Fruit fly (Drosophila melanogaster) whole organism, embryonic: Measurements from ENCODE around the gene Syt12.
A peak's percentile ranks its signal among the peaks of the same experiment; 100 is the strongest.

Experiments used
- CG10366 ChIP-seq: fragments of 200-800 bp; sonication (Bioruptor generic); IDR thresholded peaks from 2 replicates; pipeline ENCODE4 v1.3.6; 2022; ENCODE audit warnings: missing biosample characterization, missing genetic modification characterization
- CG10462 ChIP-seq: fragments of 200-800 bp; sonication (Bioruptor generic); optimal IDR thresholded peaks from 2 replicates; lab custom pipeline; 2016; ENCODE audit warnings: missing biosample characterization, missing genetic modification characterization
- CG12299 ChIP-seq: fragments of 200-800 bp; sonication (Bioruptor generic); optimal IDR thresholded peaks from 2 replicates; lab custom pipeline; 2018; ENCODE audit warnings: missing biosample characterization, mild to moderate bottlenecking, missing genetic modification characterization
- CG12391 ChIP-seq: fragments of 200-800 bp; sonication (Bioruptor generic); optimal IDR thresholded peaks from 3 replicates; lab custom pipeline; 2018; ENCODE audit warnings: missing biosample characterization, mild to moderate bottlenecking, missing genetic modification characterization, moderate library complexity
- CG14965 ChIP-seq: fragments of 200-800 bp; sonication (Bioruptor generic); optimal IDR thresholded peaks from 2 replicates; lab custom pipeline; 2016; ENCODE audit warnings: missing biosample characterization, missing genetic modification characterization, borderline replicate concordance
- CG15011 ChIP-seq: fragments of 200-800 bp; sonication (Bioruptor generic); optimal IDR thresholded peaks from 3 replicates; lab custom pipeline; 2018; ENCODE audit warnings: missing biosample characterization, mild to moderate bottlenecking, missing genetic modification characterization
- CG17385 ChIP-seq: fragments of 200-800 bp; sonication (Bioruptor generic); optimal IDR thresholded peaks from 3 replicates; lab custom pipeline; 2018; ENCODE audit warnings: missing biosample characterization, mild to moderate bottlenecking, missing genetic modification characterization
- CG17912 ChIP-seq: fragments of 200-800 bp; sonication (Bioruptor generic); optimal IDR thresholded peaks from 2 replicates; lab custom pipeline; 2018; ENCODE audit warnings: missing biosample characterization, mild to moderate bottlenecking, missing genetic modification characterization
- CG18619 ChIP-seq: fragments of 200-800 bp; sonication (Bioruptor generic); optimal IDR thresholded peaks from 3 replicates; lab custom pipeline; 2017; ENCODE audit warnings: missing biosample characterization, mild to moderate bottlenecking, missing genetic modification characterization
- CG30403 ChIP-seq: fragments of 200-800 bp; sonication (Bioruptor generic); optimal IDR thresholded peaks from 3 replicates; lab custom pipeline; 2016; ENCODE audit warnings: missing biosample characterization, missing genetic modification characterization
- CG31224 ChIP-seq: fragments of 200-800 bp; sonication (Bioruptor generic); IDR thresholded peaks from 2 replicates; pipeline ENCODE4 v1.3.6; 2022; ENCODE audit warnings: missing biosample characterization, missing genetic modification characterization
- CG3163 ChIP-seq: fragments of 200-800 bp; sonication (Bioruptor generic); optimal IDR thresholded peaks from 3 replicates; lab custom pipeline; 2016; ENCODE audit warnings: missing biosample characterization, missing genetic modification characterization
- CG32532 ChIP-seq: fragments of 200-800 bp; sonication (Bioruptor generic); IDR thresholded peaks from 2 replicates; pipeline ENCODE4 v1.3.6; 2022; ENCODE audit warnings: missing biosample characterization, missing genetic modification characterization
- CG32767 ChIP-seq: fragments of 200-800 bp; sonication (Bioruptor generic); IDR thresholded peaks from 2 replicates; pipeline ENCODE4 v1.3.6; 2022; ENCODE audit warnings: missing biosample characterization, missing genetic modification characterization
- CG43689 ChIP-seq: fragments of 200-800 bp; sonication (Bioruptor generic); IDR thresholded peaks from 2 replicates; pipeline ENCODE4 v1.3.6; 2022; ENCODE audit warnings: missing biosample characterization, missing genetic modification characterization
- CG5180 ChIP-seq: fragments of 200-800 bp; sonication (Bioruptor generic); optimal IDR thresholded peaks from 3 replicates; lab custom pipeline; 2017; ENCODE audit warnings: missing biosample characterization, missing genetic modification characterization, mild to moderate bottlenecking, moderate library complexity, missing genetic modification reagents
- CG7357 ChIP-seq: fragments of 200-800 bp; sonication (Bioruptor generic); IDR thresholded peaks from 3 replicates; pipeline ENCODE4 v1.3.6; 2022; ENCODE audit warnings: missing biosample characterization, missing genetic modification characterization
- CG8765 ChIP-seq: fragments of 200-800 bp; sonication (Bioruptor generic); IDR thresholded peaks from 2 replicates; pipeline ENCODE4 v1.3.6; 2022; ENCODE audit warnings: missing biosample characterization, missing genetic modification characterization
- CG9215 ChIP-seq: fragments of 200-800 bp; sonication (Bioruptor generic); IDR thresholded peaks from 2 replicates; pipeline ENCODE4 v1.3.6; 2022; ENCODE audit warnings: missing biosample characterization, missing genetic modification characterization
- CG9727 ChIP-seq: fragments of 200-800 bp; sonication (Bioruptor generic); optimal IDR thresholded peaks from 3 replicates; lab custom pipeline; 2017; ENCODE audit warnings: missing biosample characterization, mild to moderate bottlenecking, missing genetic modification characterization
- D19A ChIP-seq: fragments of 200-800 bp; optimal IDR thresholded peaks from 3 replicates; lab custom pipeline; 2019; ENCODE audit warnings: missing biosample characterization, mild to moderate bottlenecking, missing genetic modification characterization, moderate library complexity
- D19B ChIP-seq: fragments of 200-800 bp; sonication (Bioruptor generic); optimal IDR thresholded peaks from 2 replicates; lab custom pipeline; 2017; ENCODE audit warnings: missing biosample characterization, mild to moderate bottlenecking, missing genetic modification characterization
- Ets65A ChIP-seq: fragments of 200-800 bp; sonication (Bioruptor generic); peaks from one replicate; lab custom pipeline; 2016; ENCODE audit warnings: missing biosample characterization, missing genetic modification characterization
- Ets97D ChIP-seq: fragments of 200-800 bp; sonication (Bioruptor generic); optimal IDR thresholded peaks from 3 replicates; lab custom pipeline; 2016; ENCODE audit warnings: missing biosample characterization, missing genetic modification characterization
- Fer1 ChIP-seq: fragments of 200-800 bp; sonication (Bioruptor generic); optimal IDR thresholded peaks from 2 replicates; lab custom pipeline; 2017; ENCODE audit warnings: missing biosample characterization, mild to moderate bottlenecking, missing genetic modification characterization
- H15 ChIP-seq: fragments of 200-800 bp; sonication (Bioruptor generic); IDR thresholded peaks from 3 replicates; pipeline ENCODE4 v1.3.6; 2022; ENCODE audit warnings: missing biosample characterization, missing genetic modification characterization
- HLH4C ChIP-seq: fragments of 200-800 bp; sonication (Bioruptor generic); IDR thresholded peaks from 3 replicates; pipeline ENCODE4 v1.3.6; 2022; ENCODE audit warnings: missing biosample characterization, missing genetic modification characterization; ENCODE audit not compliant: partially characterized antibody
- Max ChIP-seq: fragments of 200-800 bp; sonication (Bioruptor generic); optimal IDR thresholded peaks from 2 replicates; lab custom pipeline; 2016; ENCODE audit warnings: missing biosample characterization, mild to moderate bottlenecking, missing genetic modification characterization
- Nf-YA ChIP-seq: fragments of 200-800 bp; sonication (Bioruptor generic); IDR thresholded peaks from 2 replicates; pipeline ENCODE4 v1.3.6; 2022; ENCODE audit warnings: missing biosample characterization, missing genetic modification characterization
- PHDP ChIP-seq: fragments of 200-800 bp; sonication (Bioruptor generic); optimal IDR thresholded peaks from 3 replicates; lab custom pipeline; 2018; ENCODE audit warnings: missing biosample characterization, mild to moderate bottlenecking, missing genetic modification characterization, moderate library complexity
- al ChIP-seq: fragments of 200-800 bp; sonication (Bioruptor generic); IDR thresholded peaks from 2 replicates; pipeline ENCODE4 v1.3.6; 2022; ENCODE audit warnings: missing biosample characterization, missing genetic modification characterization
- bcd ChIP-seq: fragments of 200-800 bp; sonication (Bioruptor generic); optimal IDR thresholded peaks from 2 replicates; lab custom pipeline; 2017; ENCODE audit warnings: missing biosample characterization, mild to moderate bottlenecking, missing genetic modification characterization
- btn ChIP-seq: fragments of 200-800 bp; sonication (Bioruptor generic); optimal IDR thresholded peaks from 2 replicates; lab custom pipeline; 2016; ENCODE audit warnings: missing biosample characterization, missing genetic modification characterization
- crol ChIP-seq: fragments of 200-800 bp; sonication (Bioruptor generic); IDR thresholded peaks from 2 replicates; pipeline ENCODE4 v1.3.6; 2022; ENCODE audit warnings: missing biosample characterization, missing genetic modification characterization
- cwo ChIP-seq: fragments of 200-800 bp; sonication (Bioruptor generic); optimal IDR thresholded peaks from 3 replicates; lab custom pipeline; 2017; ENCODE audit warnings: missing biosample characterization, missing genetic modification characterization, mild to moderate bottlenecking, moderate library complexity, missing genetic modification reagents
- dimm ChIP-seq: fragments of 200-800 bp; sonication (Bioruptor generic); IDR thresholded peaks from 2 replicates; pipeline ENCODE4 v1.3.6; 2022; ENCODE audit warnings: missing biosample characterization, missing genetic modification characterization
- dmrt11E ChIP-seq: fragments of 200-800 bp; sonication (Bioruptor generic); optimal IDR thresholded peaks from 3 replicates; lab custom pipeline; 2018; ENCODE audit warnings: missing biosample characterization, mild to moderate bottlenecking, missing genetic modification characterization, moderate library complexity
- dpn ChIP-seq, 2 experiments: fragments of 200-800 bp; sonication (Bioruptor generic); optimal IDR thresholded peaks; 3 replicates each; lab custom pipeline; 2016; ENCODE audit warnings: missing biosample characterization in 2 of 2, missing genetic modification characterization in 2 of 2
- gsb ChIP-seq: fragments of 200-800 bp; sonication (Bioruptor generic); IDR thresholded peaks from 2 replicates; pipeline ENCODE4 v1.3.6; 2022; ENCODE audit warnings: missing biosample characterization, missing genetic modification characterization
- kay ChIP-seq: fragments of 200-800 bp; sonication (Bioruptor generic); optimal IDR thresholded peaks from 2 replicates; lab custom pipeline; 2016; ENCODE audit warnings: missing biosample characterization, missing genetic modification characterization
- maf-S ChIP-seq: fragments of 200-800 bp; sonication (Bioruptor generic); optimal IDR thresholded peaks from 2 replicates; lab custom pipeline; 2016; ENCODE audit warnings: missing biosample characterization, missing genetic modification characterization
- mam ChIP-seq: fragments of 200-800 bp; sonication (Bioruptor generic); optimal IDR thresholded peaks from 3 replicates; lab custom pipeline; 2016; ENCODE audit warnings: missing biosample characterization, missing genetic modification characterization
- nerfin-2 ChIP-seq: fragments of 200-800 bp; sonication (Bioruptor generic); IDR thresholded peaks from 2 replicates; pipeline ENCODE4 v1.3.6; 2022; ENCODE audit warnings: missing biosample characterization, missing genetic modification characterization; ENCODE audit not compliant: partially characterized antibody
- psq ChIP-seq: fragments of 200-800 bp; sonication (Bioruptor generic); optimal IDR thresholded peaks from 2 replicates; lab custom pipeline; 2017; ENCODE audit warnings: missing biosample characterization, missing genetic modification characterization
- sc ChIP-seq, 3 experiments: fragments of >200 bp in 2 of 3; fragments of 200-800 bp in 1 of 3; sonication (Bioruptor generic) in 1 of 3; optimal IDR thresholded peaks; 2 replicates in 2 of 3; 3 replicates in 1 of 3; lab custom pipeline; 2017; ENCODE audit warnings: mild to moderate bottlenecking in 1 of 3, missing biosample characterization in 1 of 3, missing genetic modification characterization in 1 of 3, missing genetic modification reagents in 1 of 3
- sd ChIP-seq: fragments of 200-800 bp; sonication (Bioruptor generic); optimal IDR thresholded peaks from 3 replicates; lab custom pipeline; 2018; ENCODE audit warnings: missing biosample characterization, mild to moderate bottlenecking, missing genetic modification characterization, moderate library complexity
- slp2 ChIP-seq: fragments of 200-800 bp; sonication (Bioruptor generic); optimal IDR thresholded peaks from 2 replicates; lab custom pipeline; 2016; ENCODE audit warnings: missing biosample characterization, missing genetic modification characterization
- so ChIP-seq: fragments of 200-800 bp; sonication (Bioruptor generic); IDR thresholded peaks from 3 replicates; pipeline ENCODE4 v1.3.6; 2022; ENCODE audit warnings: missing biosample characterization, missing genetic modification characterization
- sr ChIP-seq: fragments of 200-800 bp; sonication (Bioruptor generic); IDR thresholded peaks from 3 replicates; pipeline ENCODE4 v1.3.6; 2022; ENCODE audit warnings: missing biosample characterization, missing genetic modification characterization

Gene Syt12

DNA sequence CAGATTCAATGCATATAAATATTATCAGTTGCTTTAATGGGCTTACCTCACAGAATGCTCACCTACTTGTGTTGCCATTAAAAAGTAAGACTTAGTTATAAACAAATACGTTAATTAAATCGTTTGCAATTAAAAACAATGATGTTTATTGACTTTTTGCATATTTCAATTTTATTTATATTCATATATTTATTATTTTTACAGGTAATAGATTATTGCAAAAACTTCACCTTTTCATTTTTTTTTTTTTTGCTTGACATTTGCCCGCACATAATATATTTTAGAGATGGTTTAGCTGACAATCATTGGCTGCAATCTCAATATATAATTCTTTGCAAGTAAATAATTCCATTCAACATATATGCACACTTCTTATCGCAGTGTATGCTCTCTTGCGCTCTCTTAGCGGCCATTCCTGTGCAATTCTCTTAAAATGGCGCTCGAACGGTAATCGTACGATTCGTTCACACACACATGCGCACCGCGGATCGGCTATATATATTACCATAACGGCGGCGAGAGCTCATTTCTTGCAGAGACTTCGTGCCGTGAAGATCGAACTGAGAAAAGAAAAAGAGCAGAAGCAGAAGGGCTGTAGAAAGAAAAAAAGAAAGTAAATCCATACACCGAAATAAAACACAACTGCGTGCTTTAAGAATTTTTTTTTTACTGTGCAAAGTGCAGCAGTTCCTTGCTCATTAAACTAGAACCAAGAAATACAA is 37.5 kb downstream of the Syt12 start, which contains the start of gene Bcat (continued):
- TF ChIP-seq D19B (GFP tag; lab: Kevin White, UChicago) (peak; percentile 73), Max (GFP tag; lab: Kevin White, UChicago) (peak; percentile 42), CG7357 (no peak), gsb (GFP tag; lab: Robert Waterston, UW) (0 out of 2 replicates have a peak, but pooled peaks have one; percentile 41), CG17912 (no peak), maf-S (GFP tag; lab: Kevin White, UChicago) (peak; percentile 18), CG32767 (GFP tag; lab: Robert Waterston, UW) (0 out of 2 replicates have a peak, but pooled peaks have one; percentile 39), dimm (GFP tag; lab: Robert Waterston, UW) (no peak), kay (GFP tag; lab: Kevin White, UChicago) (peak; percentile 8), CG9215 (GFP tag; lab: Robert Waterston, UW) (peak; percentile 67), H15 (no peak; the same call in 2 of the 3 replicates), cwo (GFP tag; lab: Kevin White, UChicago) (peak; percentile 46), CG3163 (GFP tag; lab: Kevin White, UChicago) (peak; percentile 96), so (GFP tag; lab: Robert Waterston, UW) (no peak), CG12391 (tag; lab: Kevin White, UChicago) (peak; percentile 73), btn (GFP tag; lab: Kevin White, UChicago) (no peak), CG10462 (GFP tag; lab: Kevin White, UChicago) (peak; percentile 4), CG43689 (no peak), CG31224 (GFP tag; lab: Robert Waterston, UW) (peak; percentile 52; the same call in 1 of the 2 replicates), CG32532 (peak; percentile 73; the same call in 1 of the 2 replicates), crol (GFP tag; lab: Robert Waterston, UW) (no peak), Fer1 (GFP tag; lab: Kevin White, UChicago) (peak; percentile 64), CG8765 (GFP tag; lab: Robert Waterston, UW) (no peak), mam (GFP tag; lab: Kevin White, UChicago) (peak; percentile 39), dmrt11E (tag; lab: Kevin White, UChicago) (no peak), sd (tag; lab: Kevin White, UChicago) (no peak), sc (optimal IDR thresholded peaks at IDR 0.05; lab: Kevin White, UChicago) (no peak), sc (GFP tag; optimal IDR thresholded peaks at IDR 0.05; lab: Kevin White, UChicago) (peak; percentile 2), al (peak; percentile 53), psq (GFP tag; lab: Kevin White, UChicago) (peak; percentile 13), CG14965 (GFP tag; lab: Kevin White, UChicago) (no peak), bcd (GFP tag; lab: Kevin White, UChicago) (peak; percentile 78), Ets97D (GFP tag; lab: Kevin White, UChicago) (no peak), CG15011 (peak; percentile 63), PHDP (tag; lab: Kevin White, UChicago) (peak; percentile 74), D19A (tag; lab: Kevin White, UChicago) (peak; percentile 35), HLH4C (GFP tag; lab: Robert Waterston, UW) (no peak), Ets65A (GFP tag; lab: Kevin White, UChicago) (no peak), CG10366 (peak; percentile 35; the same call in 1 of the 2 replicates), nerfin-2 (GFP tag; lab: Robert Waterston, UW) (no peak), dpn (GFP tag; optimal IDR thresholded peaks at IDR 0.05; lab: Kevin White, UChicago) (peak; percentile 18 to 55), CG9727 (GFP tag; lab: Kevin White, UChicago) (peak; percentile 85), CG18619 (peak; percentile 86), slp2 (GFP tag; lab: Kevin White, UChicago) (peak; percentile 23), CG5180 (peak; percentile 44), sr (GFP tag; lab: Robert Waterston, UW) (no peak), CG17385 (peak; percentile 74), Nf-YA (no peak), CG30403 (GFP tag; lab: Kevin White, UChicago) (peak; percentile 82), CG12299 (tag; lab: Kevin White, UChicago) (no peak)
